Fruit fly (Drosophila melanogaster) Kc167 (cell line): ENCODE data around the gene Rab8.

ENCODE experiments used
- h ChIP-seq: fragments of >200 bp; optimal IDR thresholded peaks from 3 replicates; lab custom pipeline; 2018; ENCODE audit warnings: missing external identifiers
- insv ChIP-seq: fragments of >200 bp; optimal IDR thresholded peaks from 3 replicates; lab custom pipeline; 2018; ENCODE audit warnings: missing external identifiers
- psq ChIP-seq: fragments of >200 bp; optimal IDR thresholded peaks from 2 replicates; lab custom pipeline; 2017; ENCODE audit warnings: missing external identifiers

dm6 chr3L:19919981-19920380 is 49.1 kb upstream of the Rab8 start:
- TF ChIP-seq h (lab: Kevin White, UChicago), result no peak
- TF ChIP-seq psq, result no peak
- TF ChIP-seq insv, result no peak
